Worm (Caenorhabditis elegans): ENCODE measurements around the gene viro-2.

Gene viro-2

ce11 chrIII:7165276-7165675 is 36.6 kb downstream of the viro-2 start:
- TF ChIP-seq elt-2 (tag; optimal IDR thresholded peaks at IDR 0.05) (no peak), hlh-8 (tag; optimal IDR thresholded peaks at IDR 0.05) (no peak), unc-86 (tag; optimal IDR thresholded peaks at IDR 0.05) (no peak), pha-4 (tag; optimal IDR thresholded peaks at IDR 0.05) (no peak), elt-4 (tag; optimal IDR thresholded peaks at IDR 0.05) (no peak), T23F11.4 (GFP tag; optimal IDR thresholded peaks at IDR 0.05) (no peak), ama-1 (optimal IDR thresholded peaks at IDR 0.05) (no peak), hlh-13 (GFP tag; optimal IDR thresholded peaks at IDR 0.05) (no peak), hlh-30 (tag; optimal IDR thresholded peaks at IDR 0.05; ENCODE audit: insufficient read depth) (no peak), C38D4.7 (GFP tag; optimal IDR thresholded peaks at IDR 0.05) (no peak), ceh-48 (tag; optimal IDR thresholded peaks at IDR 0.05) (no peak), nhr-11 (tag; optimal IDR thresholded peaks at IDR 0.05) (no peak)

- TF ChIP-seq ceh-14 (tag; optimal IDR thresholded peaks at IDR 0.05) (no peak), hlh-30 (tag; optimal IDR thresholded peaks at IDR 0.05; ENCODE audit: insufficient read depth) (no peak), lin-11 (tag; optimal IDR thresholded peaks at IDR 0.05) (no peak), elt-2 (tag; optimal IDR thresholded peaks at IDR 0.05) (peak; percentile 45), pat-9 (tag; optimal IDR thresholded peaks at IDR 0.05) (no peak)
These were observed 37.1 kb downstream of the viro-2 start for ce11 chrIII:7165816-7166229.

- peak; percentile 91 for TF ChIP-seq elt-2 (tag; optimal IDR thresholded peaks at IDR 0.05)
- TF ChIP-seq ref-2 (tag; optimal IDR thresholded peaks at IDR 0.05): no peak
- no peak for TF ChIP-seq ets-4 (tag; optimal IDR thresholded peaks at IDR 0.05)
- TF ChIP-seq ceh-22 (tag; optimal IDR thresholded peaks at IDR 0.05): no peak
- no peak for TF ChIP-seq ama-1 (optimal IDR thresholded peaks at IDR 0.05)
- TF ChIP-seq ceh-18 (tag; optimal IDR thresholded peaks at IDR 0.05): no peak
- peak; percentile 8 for TF ChIP-seq nfya-1 (tag; optimal IDR thresholded peaks at IDR 0.05)
- TF ChIP-seq ceh-45 (GFP tag; IDR thresholded peaks at IDR 0.05): no peak
- TF ChIP-seq ceh-30 (tag; optimal IDR thresholded peaks at IDR 0.05): no peak
- TF ChIP-seq dve-1 (tag; optimal IDR thresholded peaks at IDR 0.05): no peak
- no peak for TF ChIP-seq K09A11.1 (tag; optimal IDR thresholded peaks at IDR 0.05; ENCODE audit: insufficient read depth)
These were observed 38.2 kb downstream of the viro-2 start for ce11 chrIII:7166664-7167567.

ce11 chrIII:7167568-7167937 is 38.9 kb downstream of the viro-2 start, which contains the start of gene acs-4:
Gene acs-4, plus strand, starts transcription at chrIII:7167838.
- TF ChIP-seq che-1 (tag; optimal IDR thresholded peaks at IDR 0.05) (no peak), dmd-4 (tag; optimal IDR thresholded peaks at IDR 0.05; ENCODE audit: borderline replicate concordance) (no peak), ahr-1 (tag; optimal IDR thresholded peaks at IDR 0.05) (no peak), pha-4 (tag; optimal IDR thresholded peaks at IDR 0.05) (no peak), fkh-6 (tag; optimal IDR thresholded peaks at IDR 0.05) (no peak), nfya-1 (tag; optimal IDR thresholded peaks at IDR 0.05) (no peak)

ce11 chrIII:7170090-7170489 is 41.4 kb downstream of the viro-2 start:
- TF ChIP-seq elt-2 (tag; optimal IDR thresholded peaks at IDR 0.05) (no peak), unc-42 (tag; optimal IDR thresholded peaks at IDR 0.05) (no peak), ceh-14 (tag; optimal IDR thresholded peaks at IDR 0.05) (no peak), che-1 (tag; optimal IDR thresholded peaks at IDR 0.05) (no peak), ceh-48 (tag; optimal IDR thresholded peaks at IDR 0.05) (no peak), syd-9 (tag; optimal IDR thresholded peaks at IDR 0.05) (no peak), hlh-15 (tag; optimal IDR thresholded peaks at IDR 0.05) (no peak), K02D7.2 (tag; optimal IDR thresholded peaks at IDR 0.05) (no peak)

Measured in whole organism, late embryonic.